Fruit fly (Drosophila melanogaster): ENCODE results near the gene CYLD.

Gene CYLD

dm6 chr2L:10299077-10299809 lies 404 bp downstream of the CYLD start (continued):
- TF ChIP-seq Xrp1 (GFP tag; IDR thresholded peaks at IDR 0.05) (peak; percentile 40; the same call in 1 of the 2 replicates), CG1832 (GFP tag; optimal IDR thresholded peaks at IDR 0.05) (no peak), CG13287 (GFP tag; IDR thresholded peaks at IDR 0.05; ENCODE audit: partially characterized antibody) (0 out of 2 replicates have a peak, but pooled peaks have one; percentile 50), z (GFP tag; IDR thresholded peaks at IDR 0.05) (no peak), onecut (GFP tag; IDR thresholded peaks at IDR 0.05) (peak; percentile 62), ap (GFP tag; IDR thresholded peaks at IDR 0.05) (no peak), ab (GFP tag; optimal IDR thresholded peaks at IDR 0.05) (no peak), zen2 (GFP tag; IDR thresholded peaks at IDR 0.05; ENCODE audit: partially characterized antibody) (no peak; the same call in 2 of the 3 replicates), H2.0 (GFP tag; IDR thresholded peaks at IDR 0.05) (no peak), CG30020 (tag; optimal IDR thresholded peaks at IDR 0.05) (no peak), bab2 (GFP tag; optimal IDR thresholded peaks at IDR 0.05) (no peak), gsb (GFP tag; IDR thresholded peaks at IDR 0.05) (no peak), CG10543 (GFP tag; optimal IDR thresholded peaks at IDR 0.05) (no peak), Lpt (GFP tag; optimal IDR thresholded peaks at IDR 0.05) (no peak), CoRest (tag; optimal IDR thresholded peaks at IDR 0.05) (no peak), cad (GFP tag; optimal IDR thresholded peaks at IDR 0.05) (no peak), Meics (GFP tag; optimal IDR thresholded peaks at IDR 0.05) (peak; percentile 3), Dfd (GFP tag; optimal IDR thresholded peaks at IDR 0.05) (no peak), CG9817 (tag; optimal IDR thresholded peaks at IDR 0.05) (no peak), stwl (tag; optimal IDR thresholded peaks at IDR 0.05) (no peak), gfzf (GFP tag; optimal IDR thresholded peaks at IDR 0.05) (no peak), Hmr (GFP tag; optimal IDR thresholded peaks at IDR 0.05) (no peak), CG4617 (GFP tag; optimal IDR thresholded peaks at IDR 0.05; ENCODE audit: borderline replicate concordance) (peak; percentile 77), Sox102F (GFP tag; optimal IDR thresholded peaks at IDR 0.05) (no peak), NfI (GFP tag; optimal IDR thresholded peaks at IDR 0.05) (no peak), CG1603 (tag; optimal IDR thresholded peaks at IDR 0.05) (no peak), so (GFP tag; IDR thresholded peaks at IDR 0.05) (no peak), slou (GFP tag; optimal IDR thresholded peaks at IDR 0.05) (no peak), sima (GFP tag; optimal IDR thresholded peaks at IDR 0.05) (no peak), CG7357 (GFP tag; IDR thresholded peaks at IDR 0.05) (no peak), dpn (GFP tag; optimal IDR thresholded peaks at IDR 0.05) (peak in 1 of 2 experiments; percentile 8), CG12942 (GFP tag; optimal IDR thresholded peaks at IDR 0.05) (no peak), tup (GFP tag; optimal IDR thresholded peaks at IDR 0.05) (no peak), bsh (GFP tag; optimal IDR thresholded peaks at IDR 0.05) (peak in 1 of 2 experiments; percentile 25), crc (GFP tag; optimal IDR thresholded peaks at IDR 0.05) (no peak), CG16779 (GFP tag; IDR thresholded peaks at IDR 0.05) (no peak), sim (GFP tag; IDR thresholded peaks at IDR 0.05) (no peak), CG9609 (GFP tag; optimal IDR thresholded peaks at IDR 0.05) (no peak), CG3838 (GFP tag; optimal IDR thresholded peaks at IDR 0.05) (no peak), gem (tag; optimal IDR thresholded peaks at IDR 0.05) (peak; percentile 62), Ets65A (GFP tag) (no peak), HmgZ (tag; optimal IDR thresholded peaks at IDR 0.05) (no peak), CG17612 (GFP tag; IDR thresholded peaks at IDR 0.05) (no peak), al (GFP tag; IDR thresholded peaks at IDR 0.05) (no peak), CG10321 (GFP tag; IDR thresholded peaks at IDR 0.05) (no peak), CG2712 (tag; optimal IDR thresholded peaks at IDR 0.05) (peak; percentile 28), CG31388 (GFP tag; optimal IDR thresholded peaks at IDR 0.05) (no peak), CG13424 (tag; optimal IDR thresholded peaks at IDR 0.05) (peak; percentile 13), ftz-f1 (GFP tag; optimal IDR thresholded peaks at IDR 0.05) (no peak), CG34422 (GFP tag; IDR thresholded peaks at IDR 0.05) (no peak), grau (tag; optimal IDR thresholded peaks at IDR 0.05) (peak; percentile 36)
